Worm (Caenorhabditis elegans) whole organism, L3 larva: Measurements from ENCODE around the gene F53F8.4.

Experiments
- elt-1 ChIP-seq: fragments of 150-350 bp; optimal IDR thresholded peaks from 2 replicates; lab custom pipeline; 2014; ENCODE audit warnings: missing biosample characterization, missing genetic modification characterization
- nfya-1 ChIP-seq: sonication (generic microtip); optimal IDR thresholded peaks from 2 replicates; lab custom pipeline; 2017; ENCODE audit warnings: missing genetic modification characterization, mild to moderate bottlenecking, missing compliant biosample characterization, antibody characterized with exemption, moderate library complexity; ENCODE audit not compliant: insufficient read depth
- nhr-11 ChIP-seq: fragments of 150-350 bp; optimal IDR thresholded peaks from 2 replicates; lab custom pipeline; 2014; ENCODE audit warnings: missing biosample characterization, missing genetic modification characterization
- nhr-237 ChIP-seq: fragments of 150-350 bp; optimal IDR thresholded peaks from 2 replicates; lab custom pipeline; 2014; ENCODE audit warnings: missing biosample characterization, missing genetic modification characterization
- nhr-67 ChIP-seq: fragments of 150-350 bp; optimal IDR thresholded peaks from 2 replicates; lab custom pipeline; 2014; ENCODE audit warnings: missing biosample characterization, missing genetic modification characterization

- no peak for TF ChIP-seq nhr-237
- no peak for TF ChIP-seq elt-1 (tag; lab: Kevin White, UChicago)
- no peak for TF ChIP-seq nhr-11 (tag; lab: Kevin White, UChicago)
- no peak for TF ChIP-seq nfya-1 (tag; lab: Kevin White, UChicago)
- TF ChIP-seq nhr-67: no peak
Measured at ce11 chrV:20716267-20716666, 24.8 kb upstream of the F53F8.4 start.
